Worm (Caenorhabditis elegans) whole organism, early embryonic: ENCODE data around the gene tars-1.

Experiments used
- B0310.2 ChIP-seq: sonication (generic microtip); optimal IDR thresholded peaks from 2 replicates; lab custom pipeline; 2016; ENCODE audit warnings: mild to moderate bottlenecking, missing genetic modification characterization, missing compliant biosample characterization
- aly-1 ChIP-seq: sonication (generic microtip); optimal IDR thresholded peaks from 2 replicates; lab custom pipeline; 2016; ENCODE audit warnings: missing genetic modification characterization, missing compliant biosample characterization
- ama-1 ChIP-seq: fragments of 150-350 bp; optimal IDR thresholded peaks from 2 replicates; lab custom pipeline; 2014
- flt-1 ChIP-seq: fragments of 200-800 bp; sonication (Bioruptor generic); IDR thresholded peaks from 2 replicates; pipeline ENCODE4 v1.3.6; 2022; ENCODE audit warnings: missing genetic modification characterization, missing compliant biosample characterization
- hmbx-1 ChIP-seq: sonication (generic microtip); optimal IDR thresholded peaks from 2 replicates; lab custom pipeline; 2016; ENCODE audit warnings: mild to moderate bottlenecking, missing genetic modification characterization, missing compliant biosample characterization
- hnd-1 ChIP-seq: sonication (generic microtip); optimal IDR thresholded peaks from 2 replicates; lab custom pipeline; 2016; ENCODE audit warnings: missing genetic modification characterization, missing compliant biosample characterization
- scrt-1 ChIP-seq: fragments of 200-800 bp; sonication (Bioruptor generic); IDR thresholded peaks from 2 replicates; pipeline ENCODE4 v1.3.6; 2022; ENCODE audit warnings: missing genetic modification characterization, missing compliant biosample characterization
- sea-1 ChIP-seq: fragments of 200-800 bp; sonication (Bioruptor generic); conservative IDR thresholded peaks from 2 replicates; pipeline ENCODE4 v1.3.6; 2022; ENCODE audit warnings: missing genetic modification characterization, missing compliant biosample characterization
- tbx-37 ChIP-seq: fragments of 200-800 bp; sonication (Bioruptor generic); conservative IDR thresholded peaks from 2 replicates; pipeline ENCODE4 v1.3.6; 2022; ENCODE audit warnings: missing genetic modification reagents, missing genetic modification characterization, missing compliant biosample characterization

DNA sequence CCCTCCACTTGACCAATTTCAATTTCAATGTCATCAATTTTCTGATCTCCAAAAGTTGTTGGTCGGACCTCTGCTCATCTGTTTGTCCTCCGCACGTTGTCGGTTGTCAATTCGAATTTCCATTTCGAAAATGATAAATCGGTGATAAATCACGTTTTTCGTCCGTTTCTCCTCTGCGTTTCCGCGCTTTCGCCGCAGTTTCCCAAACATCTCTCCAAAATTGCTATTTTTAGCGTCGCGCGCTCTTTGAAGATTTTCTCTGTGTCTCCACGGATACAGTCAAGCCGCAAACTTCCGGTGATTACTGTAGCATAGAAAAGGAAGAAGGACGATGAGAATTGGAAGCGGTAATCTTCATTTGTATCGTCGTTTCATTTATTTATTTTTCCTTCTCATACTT is 53.4 kb downstream of the tars-1 start:
- TF ChIP-seq hmbx-1 = no peak
- no peak for TF ChIP-seq B0310.2
- TF ChIP-seq sea-1 (GFP tag; lab: Robert Waterston, UW) = no peak
- no peak for TF ChIP-seq ama-1 (lab: Kevin White, UChicago)
- TF ChIP-seq scrt-1 (GFP tag; lab: Robert Waterston, UW) = no peak
- TF ChIP-seq tbx-37 (GFP tag; lab: Robert Waterston, UW) = no peak
- no peak for TF ChIP-seq aly-1 (tag; lab: Kevin White, UChicago)
- no peak for TF ChIP-seq flt-1
- TF ChIP-seq hnd-1 = no peak
